Fruit fly (Drosophila melanogaster) whole organism, prepupa: ENCODE results near the gene CG12096.

Experiments
- CG10631 ChIP-seq: fragments of 200-800 bp; sonication (Bioruptor generic); optimal IDR thresholded peaks from 2 replicates; lab custom pipeline; 2016; ENCODE audit warnings: missing biosample characterization, missing genetic modification characterization
- CG11294 ChIP-seq: fragments of 200-800 bp; sonication (Bioruptor generic); IDR thresholded peaks from 2 replicates; pipeline ENCODE4 v1.3.6; 2022; ENCODE audit warnings: missing biosample characterization, missing genetic modification characterization
- CG15336 ChIP-seq: fragments of 200-800 bp; sonication (Bioruptor generic); IDR thresholded peaks from 2 replicates; pipeline ENCODE4 v1.3.6; 2022; ENCODE audit warnings: missing biosample characterization, missing genetic modification characterization
- CG3032 ChIP-seq: fragments of 200-800 bp; optimal IDR thresholded peaks from 2 replicates; lab custom pipeline; 2019; ENCODE audit warnings: missing biosample characterization, mild to moderate bottlenecking, missing genetic modification characterization, moderate library complexity
- CG4318 ChIP-seq: fragments of 200-800 bp; sonication (Bioruptor generic); optimal IDR thresholded peaks from 3 replicates; lab custom pipeline; 2017; ENCODE audit warnings: missing biosample characterization, mild to moderate bottlenecking, missing genetic modification characterization
- CG6163 ChIP-seq: fragments of 200-800 bp; sonication (Bioruptor generic); IDR thresholded peaks from 3 replicates; pipeline ENCODE4 v1.3.6; 2022; ENCODE audit warnings: missing biosample characterization, missing genetic modification characterization
- CG6276 ChIP-seq: fragments of 200-800 bp; sonication (Bioruptor generic); optimal IDR thresholded peaks from 2 replicates; lab custom pipeline; 2017; ENCODE audit warnings: missing biosample characterization, mild to moderate bottlenecking, missing genetic modification characterization
- CG6792 ChIP-seq: fragments of 200-800 bp; sonication (Bioruptor generic); optimal IDR thresholded peaks from 3 replicates; lab custom pipeline; 2016; ENCODE audit warnings: missing biosample characterization, missing genetic modification characterization
- CG6808 ChIP-seq: fragments of 200-800 bp; sonication (Bioruptor generic); optimal IDR thresholded peaks from 3 replicates; lab custom pipeline; 2017; ENCODE audit warnings: missing biosample characterization, missing genetic modification characterization, mild to moderate bottlenecking, moderate library complexity, missing genetic modification reagents
- CG8319 ChIP-seq: fragments of 200-800 bp; sonication (Bioruptor generic); optimal IDR thresholded peaks from 3 replicates; lab custom pipeline; 2016; ENCODE audit warnings: missing biosample characterization, missing genetic modification characterization
- CG8632 ChIP-seq: fragments of 200-800 bp; sonication (Bioruptor generic); optimal IDR thresholded peaks from 3 replicates; lab custom pipeline; 2016; ENCODE audit warnings: missing biosample characterization, missing genetic modification characterization
- Eip78C ChIP-seq: fragments of 200-800 bp; sonication (Bioruptor generic); peaks from one replicate; lab custom pipeline; 2016; ENCODE audit warnings: missing biosample characterization, missing genetic modification characterization
- Eip93F ChIP-seq: fragments of 200-800 bp; sonication (Bioruptor generic); optimal IDR thresholded peaks from 2 replicates; lab custom pipeline; 2016; ENCODE audit warnings: missing biosample characterization, mild to moderate bottlenecking, missing genetic modification characterization
- Ets21C ChIP-seq: fragments of 200-800 bp; sonication (Bioruptor generic); optimal IDR thresholded peaks from 3 replicates; lab custom pipeline; 2016; ENCODE audit warnings: missing biosample characterization, missing genetic modification characterization
- Hr38 ChIP-seq: sonication (Bioruptor generic); optimal IDR thresholded peaks from 2 replicates; lab custom pipeline; 2016; ENCODE audit warnings: missing biosample characterization, missing genetic modification characterization
- Hr39 ChIP-seq: fragments of 200-800 bp; sonication (Bioruptor generic); optimal IDR thresholded peaks from 2 replicates; lab custom pipeline; 2016; ENCODE audit warnings: missing biosample characterization, missing genetic modification characterization
- Lpt ChIP-seq: fragments of 200-800 bp; sonication (Bioruptor generic); optimal IDR thresholded peaks from 3 replicates; lab custom pipeline; 2016; ENCODE audit warnings: missing biosample characterization, missing genetic modification characterization
- OdsH ChIP-seq: fragments of 200-800 bp; sonication (Bioruptor generic); optimal IDR thresholded peaks from 3 replicates; lab custom pipeline; 2016; ENCODE audit warnings: missing biosample characterization, missing genetic modification characterization
- achi ChIP-seq: fragments of 200-800 bp; sonication (Bioruptor generic); optimal IDR thresholded peaks from 3 replicates; lab custom pipeline; 2016; ENCODE audit warnings: missing biosample characterization, missing genetic modification characterization
- acj6 ChIP-seq: fragments of 200-800 bp; sonication (Bioruptor generic); optimal IDR thresholded peaks from 3 replicates; lab custom pipeline; 2016; ENCODE audit warnings: missing biosample characterization, missing genetic modification characterization
- cyc ChIP-seq: fragments of 200-800 bp; sonication (Bioruptor generic); optimal IDR thresholded peaks from 3 replicates; lab custom pipeline; 2016; ENCODE audit warnings: missing biosample characterization, missing genetic modification characterization
- dac ChIP-seq: fragments of 200-800 bp; sonication (Bioruptor generic); optimal IDR thresholded peaks from 2 replicates; lab custom pipeline; 2017; ENCODE audit warnings: missing biosample characterization, mild to moderate bottlenecking, missing genetic modification characterization
- dsx ChIP-seq: fragments of 200-800 bp; optimal IDR thresholded peaks from 3 replicates; lab custom pipeline; 2019; ENCODE audit warnings: missing biosample characterization, mild to moderate bottlenecking, missing genetic modification characterization, moderate library complexity; ENCODE audit not compliant: poor library complexity, severe bottlenecking
- fd59A ChIP-seq: fragments of 200-800 bp; sonication (Bioruptor generic); optimal IDR thresholded peaks from 2 replicates; lab custom pipeline; 2017; ENCODE audit warnings: missing biosample characterization, mild to moderate bottlenecking, missing genetic modification characterization, missing genetic modification reagents
- fkh ChIP-seq: fragments of 200-800 bp; sonication (Bioruptor generic); optimal IDR thresholded peaks from 3 replicates; lab custom pipeline; 2017; ENCODE audit warnings: missing biosample characterization, mild to moderate bottlenecking, missing genetic modification characterization, moderate library complexity
- net ChIP-seq: fragments of 200-800 bp; sonication (Bioruptor generic); optimal IDR thresholded peaks from 3 replicates; lab custom pipeline; 2016; ENCODE audit warnings: missing biosample characterization, missing genetic modification characterization
- spab ChIP-seq: fragments of 200-800 bp; sonication (Bioruptor generic); optimal IDR thresholded peaks from 2 replicates; lab custom pipeline; 2017; ENCODE audit warnings: missing biosample characterization, mild to moderate bottlenecking, missing genetic modification characterization, missing genetic modification reagents
- svp ChIP-seq: fragments of 200-800 bp; sonication (Bioruptor generic); peaks from one replicate; lab custom pipeline; 2016; ENCODE audit warnings: missing biosample characterization, missing genetic modification characterization
- vri ChIP-seq: fragments of 200-800 bp; sonication (Bioruptor generic); optimal IDR thresholded peaks from 3 replicates; lab custom pipeline; 2016; ENCODE audit warnings: missing biosample characterization, mild to moderate bottlenecking, missing genetic modification characterization

CG12096 gene

DNA sequence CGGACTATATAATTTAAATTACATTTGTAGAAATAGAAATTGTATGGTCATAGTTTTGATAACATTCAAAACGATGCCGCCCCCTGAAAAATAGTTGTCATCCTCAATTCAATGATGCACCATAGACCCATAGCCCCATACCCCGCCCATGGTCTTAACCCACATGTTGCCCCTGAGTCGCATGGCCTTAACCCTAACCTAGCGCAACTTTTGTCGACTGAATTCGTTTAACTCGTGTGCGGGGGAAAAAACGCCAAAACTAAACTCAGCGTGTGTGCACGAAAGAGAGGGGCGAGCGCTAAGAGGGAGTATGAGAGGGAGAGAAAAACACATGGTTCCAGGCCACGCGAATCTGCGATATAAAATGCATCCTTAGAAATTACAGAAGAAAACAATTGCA lies 51.0 kb downstream of the CG12096 start:
- TF ChIP-seq spab (GFP tag; lab: Kevin White, UChicago) (no peak), Lpt (no peak), CG8632 (no peak), net (GFP tag; lab: Kevin White, UChicago) (no peak), CG3032 (no peak), CG8319 (GFP tag; lab: Kevin White, UChicago) (no peak), CG15336 (no peak), CG6792 (no peak), Ets21C (GFP tag; lab: Kevin White, UChicago) (no peak), dsx (GFP tag; lab: Kevin White, UChicago) (no peak), CG4318 (GFP tag; lab: Kevin White, UChicago) (no peak), fd59A (GFP tag; lab: Kevin White, UChicago) (no peak), cyc (GFP tag; lab: Kevin White, UChicago) (no peak), OdsH (GFP tag; lab: Kevin White, UChicago) (no peak)

DNA sequence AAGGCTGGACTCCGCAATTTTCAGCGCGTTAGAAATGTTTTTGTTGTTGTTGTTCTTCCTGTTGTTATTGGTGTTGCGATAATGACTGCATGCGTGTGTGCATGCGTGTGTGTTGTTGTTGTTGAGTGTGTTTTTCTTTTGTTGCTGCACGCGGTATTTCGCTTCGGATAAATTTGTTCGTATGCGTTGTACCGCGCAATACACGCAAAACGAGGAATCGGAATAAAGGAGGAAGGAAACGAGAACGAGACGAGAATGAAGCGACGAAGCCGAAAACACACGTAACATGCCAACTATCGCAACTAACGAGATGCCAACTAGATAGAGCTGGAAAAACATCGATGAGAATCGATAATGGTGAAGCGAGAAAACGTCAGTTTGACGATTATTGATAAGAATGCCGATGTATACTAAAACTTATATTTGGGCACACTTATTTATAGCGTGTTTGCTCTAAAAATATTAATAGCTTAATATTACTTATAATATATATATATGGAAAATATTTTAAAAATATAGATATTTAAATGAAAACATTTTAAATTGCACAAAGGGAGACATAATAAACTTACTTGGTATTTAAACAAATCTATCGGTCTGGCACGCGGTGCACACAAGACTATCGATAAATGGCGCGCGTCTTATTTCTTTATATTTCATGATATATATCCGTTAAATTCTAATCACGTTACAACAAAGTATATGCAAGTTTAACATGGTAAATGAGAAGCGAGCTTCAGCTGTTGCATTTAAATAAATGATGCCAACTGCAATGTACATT lies 52.1 kb downstream of the CG12096 start, which contains the start of gene sno:
TSS of gene sno (minus strand) at position 318 of the 781 bp plus-strand sequence.
- TF ChIP-seq achi: peak; percentile 56
- TF ChIP-seq Eip78C (GFP tag; lab: Kevin White, UChicago): peak; percentile 40
- no peak for TF ChIP-seq dac (GFP tag; lab: Kevin White, UChicago)
- no peak for TF ChIP-seq spab (GFP tag; lab: Kevin White, UChicago)
- peak; percentile 23; the same call in 1 of the 3 replicates for TF ChIP-seq CG6163 (GFP tag; lab: Robert Waterston, UW)
- TF ChIP-seq CG11294 (GFP tag; lab: Robert Waterston, UW): no peak
- peak; percentile 39 for TF ChIP-seq svp (GFP tag; lab: Kevin White, UChicago)
- no peak for TF ChIP-seq acj6 (GFP tag; lab: Kevin White, UChicago)
- TF ChIP-seq Lpt: no peak
- no peak for TF ChIP-seq net (GFP tag; lab: Kevin White, UChicago)
- TF ChIP-seq vri (GFP tag; lab: Kevin White, UChicago): peak; percentile 61
- TF ChIP-seq Eip93F (GFP tag; lab: Kevin White, UChicago): no peak
- TF ChIP-seq CG6276 (GFP tag; lab: Kevin White, UChicago): no peak
- TF ChIP-seq fkh (GFP tag; lab: Kevin White, UChicago): no peak
- peak; percentile 7 for TF ChIP-seq CG10631 (GFP tag; lab: Kevin White, UChicago)
- no peak for TF ChIP-seq Hr39 (GFP tag; lab: Kevin White, UChicago)
- no peak for TF ChIP-seq Ets21C (GFP tag; lab: Kevin White, UChicago)
- TF ChIP-seq Hr38: no peak
- peak; percentile 20; the same call in 1 of the 2 replicates for TF ChIP-seq CG15336
- no peak for TF ChIP-seq CG6808

DNA sequence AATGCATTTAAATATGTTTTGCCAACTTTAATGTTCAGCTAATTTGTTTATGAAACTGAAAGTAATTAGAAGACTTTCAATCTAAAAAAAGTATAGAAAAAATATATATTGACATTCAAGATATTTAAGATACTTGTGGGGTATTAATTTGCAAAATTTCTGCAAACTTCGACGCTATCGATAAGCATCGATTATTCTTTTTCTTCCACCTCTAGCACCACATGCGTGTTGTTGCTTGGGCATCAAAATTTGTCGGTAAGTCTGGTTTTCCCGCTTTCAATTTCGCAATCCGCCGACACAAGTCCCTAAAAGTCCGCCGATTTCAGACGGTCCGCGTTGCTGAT lies 52.7 kb downstream of the CG12096 start, which contains the start of gene REG:
TSS of gene REG (plus strand) at position 188 of the 344 bp plus-strand sequence.
- TF ChIP-seq Eip78C (GFP tag; lab: Kevin White, UChicago): peak; percentile 28
- TF ChIP-seq CG10631 (GFP tag; lab: Kevin White, UChicago): no peak
